Worm (Caenorhabditis elegans) whole organism, L3 larva: ENCODE results near the gene rab-37.

Source experiments
- ceh-9 ChIP-seq: sonication (generic microtip); optimal IDR thresholded peaks from 2 replicates; lab custom pipeline; 2018; ENCODE audit warnings: missing biosample characterization, missing genetic modification characterization
- eor-1 ChIP-seq, 2 experiments: fragments of 150-350 bp; optimal IDR thresholded peaks; 2 replicates each; lab custom pipeline; 2014 to 2018; ENCODE audit warnings: missing biosample characterization in 2 of 2, missing genetic modification characterization in 2 of 2
- fos-1 ChIP-seq: fragments of 150-350 bp; optimal IDR thresholded peaks from 2 replicates; lab custom pipeline; 2014; ENCODE audit warnings: missing biosample characterization, missing genetic modification characterization
- jun-1 ChIP-seq: fragments of 150-350 bp; optimal IDR thresholded peaks from 2 replicates; lab custom pipeline; 2014; ENCODE audit warnings: missing biosample characterization, missing genetic modification reagents, missing genetic modification characterization
- nhr-12 ChIP-seq: fragments of 150-350 bp; optimal IDR thresholded peaks from 2 replicates; lab custom pipeline; 2014; ENCODE audit warnings: missing biosample characterization, missing genetic modification characterization
- snpc-4 ChIP-seq: fragments of 150-350 bp; optimal IDR thresholded peaks from 2 replicates; lab custom pipeline; 2014; ENCODE audit warnings: missing biosample characterization, missing genetic modification characterization
- tbx-2 ChIP-seq: sonication (generic microtip); optimal IDR thresholded peaks from 2 replicates; lab custom pipeline; 2016; ENCODE audit warnings: mild to moderate bottlenecking, missing genetic modification characterization, missing compliant biosample characterization
- zag-1 ChIP-seq: fragments of 150-350 bp; optimal IDR thresholded peaks from 2 replicates; lab custom pipeline; 2014; ENCODE audit warnings: missing biosample characterization, missing genetic modification characterization

DNA sequence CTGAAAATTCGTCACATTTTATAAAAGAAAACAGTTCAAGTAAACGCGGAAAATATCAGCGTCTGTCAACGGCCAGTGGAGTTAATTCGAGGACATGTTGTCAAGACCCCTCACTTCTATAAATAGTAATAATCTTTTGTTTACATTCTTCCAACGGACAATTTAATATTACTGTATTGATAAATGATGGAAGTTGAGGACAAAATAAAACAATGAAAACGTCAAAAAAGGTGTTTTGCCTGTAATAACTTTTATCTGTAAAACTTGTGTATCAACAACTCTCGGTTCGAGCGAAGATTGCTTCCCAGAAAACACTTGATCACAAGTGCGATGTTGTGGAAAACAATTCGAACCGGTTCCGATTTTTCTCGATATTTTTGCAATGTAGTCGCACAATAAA lies 12.8 kb upstream of the rab-37 start:
- TF ChIP-seq jun-1 (tag; lab: Kevin White, UChicago): no peak
- TF ChIP-seq snpc-4 (tag; lab: Kevin White, UChicago): no peak
- no peak for TF ChIP-seq nhr-12 (tag; lab: Kevin White, UChicago)
- TF ChIP-seq tbx-2: no peak
- TF ChIP-seq ceh-9 (tag; lab: Kevin White, UChicago): no peak
- no peak for TF ChIP-seq fos-1
- no peak for TF ChIP-seq zag-1 (tag; lab: Kevin White, UChicago)
- no peak for TF ChIP-seq eor-1 (tag; optimal IDR thresholded peaks at IDR 0.05; lab: Kevin White, UChicago)
